Fruit fly (Drosophila melanogaster) ovary, adult (tissue): ENCODE data around the gene EMC4.

Experiments
- CG17801 ChIP-seq: fragments of 200-800 bp; optimal IDR thresholded peaks from 2 replicates; lab custom pipeline; 2019; ENCODE audit warnings: missing biosample characterization, mild to moderate bottlenecking, missing genetic modification characterization, moderate library complexity; ENCODE audit not compliant: partially characterized antibody

The EMC4 gene

dm6 chr3L:22822544-22823175 is 45.4 kb downstream of the EMC4 start:
- peak; percentile 97 for TF ChIP-seq CG17801 (GFP tag; lab: Kevin White, UChicago)

dm6 chr3L:22821377-22821776 is 46.7 kb downstream of the EMC4 start:
- no peak for TF ChIP-seq CG17801 (GFP tag; lab: Kevin White, UChicago)

- no peak for TF ChIP-seq CG17801 (GFP tag; lab: Kevin White, UChicago)
These were observed 47.9 kb downstream of the EMC4 start for dm6 chr3L:22820190-22820589.
